Fruit fly (Drosophila melanogaster) whole organism, embryonic: Measurements from ENCODE around the gene CG12118.

ENCODE experiments used
- Aef1 ChIP-seq: fragments of 200-800 bp; sonication (Bioruptor generic); IDR thresholded peaks from 3 replicates; pipeline ENCODE4 v1.3.6; 2022; ENCODE audit warnings: missing biosample characterization, missing genetic modification characterization
- Bteb2 ChIP-seq: fragments of 200-800 bp; sonication (Bioruptor generic); optimal IDR thresholded peaks from 2 replicates; lab custom pipeline; 2016; ENCODE audit warnings: missing biosample characterization, missing genetic modification characterization
- CG12071 ChIP-seq: fragments of 200-800 bp; sonication (Bioruptor generic); optimal IDR thresholded peaks from 3 replicates; lab custom pipeline; 2018; ENCODE audit warnings: missing biosample characterization, mild to moderate bottlenecking, missing genetic modification characterization
- CG1233 ChIP-seq: fragments of 200-800 bp; sonication (Bioruptor generic); optimal IDR thresholded peaks from 4 replicates; lab custom pipeline; 2018; ENCODE audit warnings: missing biosample characterization, mild to moderate bottlenecking, missing genetic modification characterization
- CG14441 ChIP-seq: fragments of 200-800 bp; sonication (Bioruptor generic); IDR thresholded peaks from 2 replicates; pipeline ENCODE4 v1.3.6; 2022; ENCODE audit warnings: missing biosample characterization, missing genetic modification characterization
- CG1529 ChIP-seq: fragments of 200-800 bp; sonication (Bioruptor generic); optimal IDR thresholded peaks from 3 replicates; lab custom pipeline; 2018; ENCODE audit warnings: missing biosample characterization, missing genetic modification characterization
- CG15479 ChIP-seq: fragments of 200-800 bp; sonication (Bioruptor generic); optimal IDR thresholded peaks from 3 replicates; lab custom pipeline; 2019; ENCODE audit warnings: missing biosample characterization, mild to moderate bottlenecking, missing genetic modification characterization, moderate library complexity
- CG15514 ChIP-seq: fragments of 200-800 bp; sonication (Bioruptor generic); optimal IDR thresholded peaks from 3 replicates; lab custom pipeline; 2017; ENCODE audit warnings: missing biosample characterization, missing genetic modification characterization, mild to moderate bottlenecking, moderate library complexity, missing genetic modification reagents
- CG1602 ChIP-seq: fragments of 200-800 bp; sonication (Bioruptor generic); optimal IDR thresholded peaks from 3 replicates; lab custom pipeline; 2016; ENCODE audit warnings: missing biosample characterization, missing genetic modification characterization
- CG17186 ChIP-seq: fragments of 200-800 bp; sonication (Bioruptor generic); optimal IDR thresholded peaks from 3 replicates; lab custom pipeline; 2017; ENCODE audit warnings: missing biosample characterization, missing genetic modification reagents, missing genetic modification characterization
- CG2678 ChIP-seq: fragments of 200-800 bp; sonication (Bioruptor generic); optimal IDR thresholded peaks from 3 replicates; lab custom pipeline; 2019; ENCODE audit warnings: missing biosample characterization, mild to moderate bottlenecking, missing genetic modification characterization, moderate library complexity
- CG2712 ChIP-seq: fragments of 200-800 bp; optimal IDR thresholded peaks from 3 replicates; lab custom pipeline; 2019; ENCODE audit warnings: missing biosample characterization, mild to moderate bottlenecking, missing genetic modification characterization, moderate library complexity
- CG2889 ChIP-seq: fragments of 200-800 bp; sonication (Bioruptor generic); IDR thresholded peaks from 3 replicates; pipeline ENCODE4 v1.3.6; 2022; ENCODE audit warnings: missing biosample characterization, missing genetic modification characterization
- CHES-1-like ChIP-seq: fragments of 200-800 bp; sonication (Bioruptor generic); optimal IDR thresholded peaks from 2 replicates; lab custom pipeline; 2016; ENCODE audit warnings: missing biosample characterization, missing genetic modification characterization
- CkIIα-i1 ChIP-seq: fragments of 200-800 bp; sonication (Bioruptor generic); IDR thresholded peaks from 2 replicates; pipeline ENCODE4 v1.3.6; 2022; ENCODE audit warnings: missing biosample characterization, missing genetic modification characterization
- E2f2 ChIP-seq: fragments of 200-800 bp; sonication (Bioruptor generic); IDR thresholded peaks from 2 replicates; pipeline ENCODE4 v1.3.6; 2022; ENCODE audit warnings: missing biosample characterization, missing genetic modification characterization
- GATAe ChIP-seq: fragments of 200-800 bp; sonication (Bioruptor generic); conservative IDR thresholded peaks from 2 replicates; pipeline ENCODE4 v1.3.6; 2022; ENCODE audit warnings: missing biosample characterization, missing genetic modification characterization
- Hey ChIP-seq: fragments of 200-800 bp; sonication (Bioruptor generic); optimal IDR thresholded peaks from 3 replicates; lab custom pipeline; 2018; ENCODE audit warnings: missing biosample characterization, mild to moderate bottlenecking, missing genetic modification characterization
- Hmr ChIP-seq: fragments of 200-800 bp; sonication (Bioruptor generic); optimal IDR thresholded peaks from 3 replicates; lab custom pipeline; 2017; ENCODE audit warnings: mild to moderate bottlenecking, missing biosample characterization, missing genetic modification reagents, missing genetic modification characterization
- Hr3 ChIP-seq: fragments of 200-800 bp; sonication (Bioruptor generic); optimal IDR thresholded peaks from 3 replicates; lab custom pipeline; 2016; ENCODE audit warnings: missing biosample characterization, missing genetic modification characterization
- Nf-YC ChIP-seq: fragments of 200-800 bp; optimal IDR thresholded peaks from 3 replicates; lab custom pipeline; 2019; ENCODE audit warnings: missing biosample characterization, mild to moderate bottlenecking, missing genetic modification characterization, moderate library complexity
- bab2 ChIP-seq: fragments of 200-800 bp; sonication (Bioruptor generic); optimal IDR thresholded peaks from 2 replicates; lab custom pipeline; 2016; ENCODE audit warnings: missing biosample characterization, missing genetic modification characterization
- cg ChIP-seq: fragments of 200-800 bp; sonication (Bioruptor generic); optimal IDR thresholded peaks from 3 replicates; lab custom pipeline; 2019; ENCODE audit warnings: missing biosample characterization, mild to moderate bottlenecking, missing genetic modification characterization, moderate library complexity
- chif ChIP-seq, 2 experiments: fragments of 200-800 bp; sonication (Bioruptor generic); optimal IDR thresholded peaks; 3 replicates each; lab custom pipeline; 2016; ENCODE audit warnings: missing biosample characterization in 2 of 2, missing genetic modification characterization in 2 of 2
- esg ChIP-seq: fragments of 200-800 bp; sonication (Bioruptor generic); conservative IDR thresholded peaks from 2 replicates; pipeline ENCODE4 v1.3.6; 2022; ENCODE audit warnings: missing biosample characterization, missing genetic modification characterization
- gcm ChIP-seq: fragments of 200-800 bp; sonication (Bioruptor generic); optimal IDR thresholded peaks from 2 replicates; lab custom pipeline; 2019; ENCODE audit warnings: missing biosample characterization, mild to moderate bottlenecking, missing genetic modification characterization, moderate library complexity
- gro ChIP-seq: fragments of 200-800 bp; sonication (Bioruptor generic); optimal IDR thresholded peaks from 2 replicates; lab custom pipeline; 2016; ENCODE audit warnings: missing biosample characterization, missing genetic modification characterization
- gt ChIP-seq: fragments of 200-800 bp; sonication (Bioruptor generic); IDR thresholded peaks from 2 replicates; pipeline ENCODE4 v1.3.6; 2022; ENCODE audit warnings: missing biosample characterization, missing genetic modification characterization
- hb ChIP-seq: fragments of 200-800 bp; sonication (Bioruptor generic); IDR thresholded peaks from 3 replicates; pipeline ENCODE4 v1.3.6; 2022; ENCODE audit warnings: missing biosample characterization, missing genetic modification characterization; ENCODE audit not compliant: partially characterized antibody
- luna ChIP-seq: fragments of 200-800 bp; sonication (Bioruptor generic); optimal IDR thresholded peaks from 2 replicates; lab custom pipeline; 2016; ENCODE audit warnings: missing biosample characterization, missing genetic modification characterization
- maf-S ChIP-seq: fragments of 200-800 bp; sonication (Bioruptor generic); optimal IDR thresholded peaks from 2 replicates; lab custom pipeline; 2016; ENCODE audit warnings: missing biosample characterization, missing genetic modification characterization
- nmo ChIP-seq: fragments of 200-800 bp; sonication (Bioruptor generic); optimal IDR thresholded peaks from 2 replicates; lab custom pipeline; 2018; ENCODE audit warnings: missing biosample characterization, mild to moderate bottlenecking, missing genetic modification characterization, moderate library complexity
- oc ChIP-seq: fragments of 200-800 bp; sonication (Bioruptor generic); optimal IDR thresholded peaks from 2 replicates; lab custom pipeline; 2018; ENCODE audit warnings: missing biosample characterization, mild to moderate bottlenecking, missing genetic modification characterization, moderate library complexity
- org-1 ChIP-seq: fragments of 200-800 bp; sonication (Bioruptor generic); optimal IDR thresholded peaks from 2 replicates; lab custom pipeline; 2017; ENCODE audit warnings: missing biosample characterization, missing genetic modification characterization
- pan ChIP-seq, 4 experiments: fragments of >200 bp in 3 of 4; fragments of 200-800 bp in 1 of 4; sonication (Bioruptor generic) in 1 of 4; optimal IDR thresholded peaks in 3 of 4; IDR thresholded peaks in 1 of 4; 2 replicates each; pipeline versions ENCODE4 v1.3.6 to Lab custom; 2017 to 2022; ENCODE audit warnings: missing biosample characterization in 2 of 4, missing genetic modification characterization in 2 of 4, mixed read lengths in 1 of 4
- pita ChIP-seq: fragments of 200-800 bp; sonication (Bioruptor generic); optimal IDR thresholded peaks from 2 replicates; lab custom pipeline; 2017; ENCODE audit warnings: missing biosample characterization, mild to moderate bottlenecking, missing genetic modification characterization
- pnt ChIP-seq: fragments of 200-800 bp; sonication (Bioruptor generic); optimal IDR thresholded peaks from 3 replicates; lab custom pipeline; 2016; ENCODE audit warnings: missing biosample characterization, missing genetic modification characterization
- prd ChIP-seq, 3 experiments: fragments of >200 bp in 2 of 3; fragments of 200-800 bp in 1 of 3; sonication (Bioruptor generic) in 1 of 3; optimal IDR thresholded peaks in 2 of 3; IDR thresholded peaks in 1 of 3; 2 replicates in 2 of 3; 3 replicates in 1 of 3; pipeline versions ENCODE4 v1.3.6 to Lab custom; 2017 to 2022; ENCODE audit warnings: missing biosample characterization in 1 of 3, missing genetic modification characterization in 1 of 3
- ranshi ChIP-seq: fragments of 200-800 bp; sonication (Bioruptor generic); IDR thresholded peaks from 2 replicates; pipeline ENCODE4 v1.3.6; 2022; ENCODE audit warnings: missing biosample characterization, missing genetic modification characterization
- shn ChIP-seq: fragments of 200-800 bp; sonication (Bioruptor generic); optimal IDR thresholded peaks from 3 replicates; lab custom pipeline; 2016; ENCODE audit warnings: missing biosample characterization, missing genetic modification characterization
- slp2 ChIP-seq: fragments of 200-800 bp; sonication (Bioruptor generic); optimal IDR thresholded peaks from 2 replicates; lab custom pipeline; 2016; ENCODE audit warnings: missing biosample characterization, missing genetic modification characterization
- stwl ChIP-seq: fragments of 200-800 bp; sonication (Bioruptor generic); optimal IDR thresholded peaks from 3 replicates; lab custom pipeline; 2018; ENCODE audit warnings: missing biosample characterization, mild to moderate bottlenecking, missing genetic modification characterization, moderate library complexity
- sug ChIP-seq: fragments of 200-800 bp; optimal IDR thresholded peaks from 2 replicates; lab custom pipeline; 2019; ENCODE audit warnings: missing biosample characterization, mild to moderate bottlenecking, missing genetic modification characterization, moderate library complexity
- tap ChIP-seq: fragments of 200-800 bp; optimal IDR thresholded peaks from 3 replicates; lab custom pipeline; 2019; ENCODE audit warnings: missing biosample characterization, mild to moderate bottlenecking, missing genetic modification characterization, moderate library complexity
- tin ChIP-seq: fragments of 200-800 bp; sonication (Bioruptor generic); optimal IDR thresholded peaks from 3 replicates; lab custom pipeline; 2016; ENCODE audit warnings: missing biosample characterization, missing genetic modification characterization
- tx ChIP-seq: fragments of 200-800 bp; sonication (Bioruptor generic); optimal IDR thresholded peaks from 2 replicates; lab custom pipeline; 2016; ENCODE audit warnings: missing biosample characterization, missing genetic modification characterization
- vfl ChIP-seq: fragments of 200-800 bp; sonication (Bioruptor generic); optimal IDR thresholded peaks from 2 replicates; lab custom pipeline; 2016; ENCODE audit warnings: missing biosample characterization, missing genetic modification characterization
- zen2 ChIP-seq: fragments of 200-800 bp; sonication (Bioruptor generic); IDR thresholded peaks from 3 replicates; pipeline ENCODE4 v1.3.6; 2022; ENCODE audit warnings: missing biosample characterization, missing genetic modification characterization; ENCODE audit not compliant: partially characterized antibody

The CG12118 gene

dm6 chrX:9201866-9202681 is 5.9 kb upstream of the CG12118 start (continued):
- TF ChIP-seq sug (tag; lab: Kevin White, UChicago) (peak; percentile 54), CG15514 (GFP tag; lab: Kevin White, UChicago) (peak; percentile 87), CG12071 (GFP tag; lab: Kevin White, UChicago) (peak; percentile 60), Hey (tag; lab: Kevin White, UChicago) (no peak), nmo (GFP tag; lab: Kevin White, UChicago) (peak; percentile 53), stwl (tag; lab: Kevin White, UChicago) (no peak), CG1233 (GFP tag; lab: Kevin White, UChicago) (peak; percentile 58), CG2712 (tag; lab: Kevin White, UChicago) (peak; percentile 49), chif (GFP tag; optimal IDR thresholded peaks at IDR 0.05; lab: Kevin White, UChicago) (peak in 1 of 2 experiments; percentile 8), shn (no peak), Hmr (GFP tag; lab: Kevin White, UChicago) (peak; percentile 90), pan (optimal IDR thresholded peaks at IDR 0.05; lab: Kevin White, UChicago) (no peak), pan (GFP tag; optimal IDR thresholded peaks at IDR 0.05 in 1 of 2, IDR thresholded peaks at IDR 0.05 in 1 of 2) (peak in 1 of 2 experiments; percentile 78), Hr3 (GFP tag; lab: Kevin White, UChicago) (peak; percentile 52), gcm (GFP tag; lab: Kevin White, UChicago) (peak; percentile 19), luna (GFP tag; lab: Kevin White, UChicago) (peak; percentile 16), CG1529 (no peak), CG17186 (GFP tag; lab: Kevin White, UChicago) (no peak), CkIIα-i1 (GFP tag; lab: Robert Waterston, UW) (peak; percentile 54; the same call in 1 of the 2 replicates), cg (GFP tag; lab: Kevin White, UChicago) (no peak), gt (GFP tag; lab: Robert Waterston, UW) (no peak), pnt (GFP tag; lab: Kevin White, UChicago) (no peak), Nf-YC (tag; lab: Kevin White, UChicago) (peak; percentile 56), CG2889 (GFP tag; lab: Robert Waterston, UW) (peak; percentile 69; the same call in 2 of the 3 replicates), oc (tag; lab: Kevin White, UChicago) (no peak), CG2678 (peak; percentile 88), CG1602 (no peak), E2f2 (peak; percentile 36), prd (optimal IDR thresholded peaks at IDR 0.05; lab: Kevin White, UChicago) (no peak), prd (GFP tag; IDR thresholded peaks at IDR 0.05; lab: Robert Waterston, UW) (peak; percentile 83), zen2 (no peak), tx (no peak), org-1 (GFP tag; lab: Kevin White, UChicago) (peak; percentile 29), tap (peak; percentile 30), esg (GFP tag; lab: Robert Waterston, UW) (peak; percentile 69), CG15479 (GFP tag; lab: Kevin White, UChicago) (no peak), CG14441 (peak; percentile 86), GATAe (peak; percentile 57; the same call in 1 of the 2 replicates), CHES-1-like (GFP tag; lab: Kevin White, UChicago) (no peak), slp2 (no peak), maf-S (GFP tag; lab: Kevin White, UChicago) (peak; percentile 25), hb (GFP tag; lab: Robert Waterston, UW) (no peak), gro (GFP tag; lab: Kevin White, UChicago) (no peak), Bteb2 (GFP tag; lab: Kevin White, UChicago) (no peak), tin (GFP tag; lab: Kevin White, UChicago) (peak; percentile 9), bab2 (peak; percentile 11), vfl (GFP tag; lab: Kevin White, UChicago) (no peak), pita (no peak), ranshi (GFP tag; lab: Robert Waterston, UW) (peak; percentile 65), Aef1 (GFP tag; lab: Robert Waterston, UW) (peak; percentile 71; the same call in 2 of the 3 replicates)
